Fruit fly (Drosophila melanogaster): Measurements from ENCODE around the gene CG1943.

DNA sequence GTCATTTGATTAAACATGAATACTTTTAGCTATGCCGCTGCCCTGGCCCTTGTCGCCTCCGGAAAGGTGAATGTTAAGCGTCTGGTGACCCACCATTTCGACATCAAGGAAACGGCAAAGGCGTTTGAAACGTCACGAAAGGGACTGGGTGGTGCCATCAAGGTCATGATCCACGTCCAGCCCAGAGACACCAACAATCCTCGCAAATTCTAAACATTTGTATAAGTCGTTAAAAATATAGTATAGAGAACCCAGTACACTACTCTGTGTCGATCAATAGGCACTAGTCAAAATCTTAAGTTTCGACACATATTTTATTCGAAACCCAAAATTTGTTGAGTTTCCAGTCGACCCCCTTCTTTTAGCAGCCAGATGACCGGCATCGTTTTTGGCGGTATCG lies 20.4 kb upstream of the CG1943 start, which contains the start of gene CG1979:
- TF ChIP-seq CG8478 (optimal IDR thresholded peaks at IDR 0.05) (no peak), CTCF (optimal IDR thresholded peaks at IDR 0.05) (no peak)

Measured in S2 (cell line).